Fruit fly (Drosophila melanogaster) whole organism, embryonic: ENCODE results near the gene CG34039.
A peak's percentile ranks its signal among the peaks of the same experiment; 100 is the strongest.

Experiments
- Abd-B ChIP-seq: fragments of 200-800 bp; sonication (Bioruptor generic); optimal IDR thresholded peaks from 2 replicates; lab custom pipeline; 2018; ENCODE audit warnings: missing biosample characterization, mild to moderate bottlenecking, missing genetic modification characterization, moderate library complexity
- Adf1 ChIP-seq: fragments of 200-800 bp; sonication (Bioruptor generic); IDR thresholded peaks from 2 replicates; pipeline ENCODE4 v1.3.6; 2022; ENCODE audit warnings: missing biosample characterization, missing genetic modification characterization
- BEAF-32 ChIP-seq: fragments of 200-800 bp; sonication (Bioruptor generic); optimal IDR thresholded peaks from 3 replicates; lab custom pipeline; 2017; ENCODE audit warnings: missing biosample characterization, missing genetic modification characterization, mild to moderate bottlenecking, moderate library complexity, missing genetic modification reagents
- Bteb2 ChIP-seq: fragments of 200-800 bp; sonication (Bioruptor generic); optimal IDR thresholded peaks from 2 replicates; lab custom pipeline; 2016; ENCODE audit warnings: missing biosample characterization, missing genetic modification characterization
- CG1024 ChIP-seq: fragments of 200-800 bp; sonication (Bioruptor generic); IDR thresholded peaks from 2 replicates; pipeline ENCODE4 v1.3.6; 2022; ENCODE audit warnings: missing biosample characterization, missing genetic modification characterization
- CG10565 ChIP-seq: fragments of 200-800 bp; sonication (Bioruptor generic); optimal IDR thresholded peaks from 3 replicates; lab custom pipeline; 2016; ENCODE audit warnings: missing biosample characterization, mild to moderate bottlenecking, missing genetic modification characterization
- CG11247 ChIP-seq: fragments of 200-800 bp; sonication (Bioruptor generic); IDR thresholded peaks from 2 replicates; pipeline ENCODE4 v1.3.6; 2022; ENCODE audit warnings: missing biosample characterization, missing genetic modification characterization
- CG12104 ChIP-seq: fragments of 200-800 bp; sonication (Bioruptor generic); optimal IDR thresholded peaks from 3 replicates; lab custom pipeline; 2016; ENCODE audit warnings: missing biosample characterization, missing genetic modification characterization
- CG12391 ChIP-seq: fragments of 200-800 bp; sonication (Bioruptor generic); optimal IDR thresholded peaks from 3 replicates; lab custom pipeline; 2018; ENCODE audit warnings: missing biosample characterization, mild to moderate bottlenecking, missing genetic modification characterization, moderate library complexity
- CG12769 ChIP-seq: fragments of 200-800 bp; sonication (Bioruptor generic); optimal IDR thresholded peaks from 2 replicates; lab custom pipeline; 2019; ENCODE audit warnings: missing biosample characterization, mild to moderate bottlenecking, missing genetic modification characterization, moderate library complexity
- CG14014 ChIP-seq: fragments of 200-800 bp; sonication (Bioruptor generic); IDR thresholded peaks from 2 replicates; pipeline ENCODE4 v1.3.6; 2022; ENCODE audit warnings: missing biosample characterization, missing genetic modification characterization
- CG14441 ChIP-seq: fragments of 200-800 bp; sonication (Bioruptor generic); IDR thresholded peaks from 2 replicates; pipeline ENCODE4 v1.3.6; 2022; ENCODE audit warnings: missing biosample characterization, missing genetic modification characterization
- CG14710 ChIP-seq: fragments of 200-800 bp; sonication (Bioruptor generic); optimal IDR thresholded peaks from 3 replicates; lab custom pipeline; 2019; ENCODE audit warnings: missing biosample characterization, mild to moderate bottlenecking, missing genetic modification characterization, moderate library complexity
- CG14860 ChIP-seq: fragments of 200-800 bp; sonication (Bioruptor generic); IDR thresholded peaks from 3 replicates; pipeline ENCODE4 v1.3.6; 2022; ENCODE audit warnings: missing biosample characterization, missing genetic modification characterization; ENCODE audit not compliant: partially characterized antibody
- CG15601 ChIP-seq: fragments of 200-800 bp; sonication (Bioruptor generic); optimal IDR thresholded peaks from 3 replicates; lab custom pipeline; 2019; ENCODE audit warnings: missing biosample characterization, mild to moderate bottlenecking, missing genetic modification characterization, moderate library complexity
- CG17361 ChIP-seq: fragments of 200-800 bp; sonication (Bioruptor generic); IDR thresholded peaks from 3 replicates; pipeline ENCODE4 v1.3.6; 2022; ENCODE audit warnings: missing biosample characterization, missing genetic modification characterization
- CG2889 ChIP-seq: fragments of 200-800 bp; sonication (Bioruptor generic); IDR thresholded peaks from 3 replicates; pipeline ENCODE4 v1.3.6; 2022; ENCODE audit warnings: missing biosample characterization, missing genetic modification characterization
- CG33213 ChIP-seq: fragments of 200-800 bp; sonication (Bioruptor generic); optimal IDR thresholded peaks from 3 replicates; lab custom pipeline; 2016; ENCODE audit warnings: missing biosample characterization, missing genetic modification characterization
- CG3838 ChIP-seq: fragments of 200-800 bp; sonication (Bioruptor generic); optimal IDR thresholded peaks from 3 replicates; lab custom pipeline; 2016; ENCODE audit warnings: missing biosample characterization, missing genetic modification characterization
- CG4854 ChIP-seq: fragments of 200-800 bp; sonication (Bioruptor generic); optimal IDR thresholded peaks from 2 replicates; lab custom pipeline; 2016; ENCODE audit warnings: missing biosample characterization, missing genetic modification characterization, inconsistent platforms
- CG7786 ChIP-seq: fragments of 200-800 bp; sonication (Bioruptor generic); optimal IDR thresholded peaks from 2 replicates; lab custom pipeline; 2016; ENCODE audit warnings: missing biosample characterization, missing genetic modification characterization
- CG8478 ChIP-seq: fragments of >200 bp; optimal IDR thresholded peaks from 2 replicates; lab custom pipeline; 2018
- CG8944 ChIP-seq: fragments of 200-800 bp; sonication (Bioruptor generic); optimal IDR thresholded peaks from 3 replicates; lab custom pipeline; 2016; ENCODE audit warnings: missing biosample characterization, missing genetic modification characterization
- CG9727 ChIP-seq: fragments of 200-800 bp; sonication (Bioruptor generic); optimal IDR thresholded peaks from 3 replicates; lab custom pipeline; 2017; ENCODE audit warnings: missing biosample characterization, mild to moderate bottlenecking, missing genetic modification characterization
- Dfd ChIP-seq, 2 experiments: fragments of >200 bp; optimal IDR thresholded peaks; 2 replicates each; lab custom pipeline; 2017; ENCODE audit warnings: missing biosample characterization in 2 of 2, missing genetic modification characterization in 2 of 2
- Dip3 ChIP-seq: fragments of 200-800 bp; sonication (Bioruptor generic); optimal IDR thresholded peaks from 3 replicates; lab custom pipeline; 2016; ENCODE audit warnings: missing biosample characterization, missing genetic modification characterization
- E2f2 ChIP-seq: fragments of 200-800 bp; sonication (Bioruptor generic); IDR thresholded peaks from 2 replicates; pipeline ENCODE4 v1.3.6; 2022; ENCODE audit warnings: missing biosample characterization, missing genetic modification characterization
- Hey ChIP-seq: fragments of 200-800 bp; sonication (Bioruptor generic); optimal IDR thresholded peaks from 3 replicates; lab custom pipeline; 2018; ENCODE audit warnings: missing biosample characterization, mild to moderate bottlenecking, missing genetic modification characterization
- Max ChIP-seq: fragments of 200-800 bp; sonication (Bioruptor generic); optimal IDR thresholded peaks from 2 replicates; lab custom pipeline; 2016; ENCODE audit warnings: missing biosample characterization, mild to moderate bottlenecking, missing genetic modification characterization
- Pdp1 ChIP-seq, 2 experiments: fragments of 200-800 bp; sonication (Bioruptor generic); optimal IDR thresholded peaks; 3 replicates each; lab custom pipeline; 2016; ENCODE audit warnings: missing biosample characterization in 2 of 2, missing genetic modification characterization in 2 of 2, mild to moderate bottlenecking in 1 of 2, moderate library complexity in 1 of 2
- YL-1 ChIP-seq: fragments of 200-800 bp; sonication (Bioruptor generic); optimal IDR thresholded peaks from 3 replicates; lab custom pipeline; 2017; ENCODE audit warnings: missing biosample characterization, mild to moderate bottlenecking, missing genetic modification characterization
- ab ChIP-seq: fragments of 200-800 bp; sonication (Bioruptor generic); optimal IDR thresholded peaks from 2 replicates; lab custom pipeline; 2016; ENCODE audit warnings: missing biosample characterization, missing genetic modification characterization
- bab2 ChIP-seq: fragments of 200-800 bp; sonication (Bioruptor generic); optimal IDR thresholded peaks from 2 replicates; lab custom pipeline; 2016; ENCODE audit warnings: missing biosample characterization, missing genetic modification characterization
- caup ChIP-seq: fragments of 200-800 bp; sonication (Bioruptor generic); optimal IDR thresholded peaks from 3 replicates; lab custom pipeline; 2017; ENCODE audit warnings: missing biosample characterization, mild to moderate bottlenecking, missing genetic modification characterization, moderate library complexity; ENCODE audit not compliant: severe bottlenecking
- cwo ChIP-seq: fragments of 200-800 bp; sonication (Bioruptor generic); optimal IDR thresholded peaks from 3 replicates; lab custom pipeline; 2017; ENCODE audit warnings: missing biosample characterization, missing genetic modification characterization, mild to moderate bottlenecking, moderate library complexity, missing genetic modification reagents
- da ChIP-seq: fragments of 200-800 bp; sonication (Bioruptor generic); optimal IDR thresholded peaks from 2 replicates; lab custom pipeline; 2016; ENCODE audit warnings: missing biosample characterization, missing genetic modification characterization
- fd64A ChIP-seq: fragments of 200-800 bp; sonication (Bioruptor generic); optimal IDR thresholded peaks from 3 replicates; lab custom pipeline; 2018; ENCODE audit warnings: missing biosample characterization, mild to moderate bottlenecking, missing genetic modification characterization
- gce ChIP-seq: fragments of 200-800 bp; sonication (Bioruptor generic); IDR thresholded peaks from 3 replicates; pipeline ENCODE4 v1.3.6; 2022; ENCODE audit warnings: missing biosample characterization, missing genetic modification characterization
- jigr1 ChIP-seq: fragments of 200-800 bp; sonication (Bioruptor generic); IDR thresholded peaks from 3 replicates; pipeline ENCODE4 v1.3.6; 2022; ENCODE audit warnings: missing biosample characterization, missing genetic modification characterization
- klu ChIP-seq: fragments of 200-800 bp; sonication (Bioruptor generic); IDR thresholded peaks from 2 replicates; pipeline ENCODE4 v1.3.6; 2022; ENCODE audit warnings: missing biosample characterization, missing genetic modification characterization
- maf-S ChIP-seq: fragments of 200-800 bp; sonication (Bioruptor generic); optimal IDR thresholded peaks from 2 replicates; lab custom pipeline; 2016; ENCODE audit warnings: missing biosample characterization, missing genetic modification characterization
- odd ChIP-seq: fragments of 200-800 bp; sonication (Bioruptor generic); optimal IDR thresholded peaks from 2 replicates; lab custom pipeline; 2017; ENCODE audit warnings: missing biosample characterization, mild to moderate bottlenecking, missing genetic modification characterization
- pan ChIP-seq, 4 experiments: fragments of >200 bp in 3 of 4; fragments of 200-800 bp in 1 of 4; sonication (Bioruptor generic) in 1 of 4; optimal IDR thresholded peaks in 3 of 4; IDR thresholded peaks in 1 of 4; 2 replicates each; pipeline versions ENCODE4 v1.3.6 to Lab custom; 2017 to 2022; ENCODE audit warnings: missing biosample characterization in 2 of 4, missing genetic modification characterization in 2 of 4, mixed read lengths in 1 of 4
- pb ChIP-seq: fragments of 200-800 bp; sonication (Bioruptor generic); optimal IDR thresholded peaks from 3 replicates; lab custom pipeline; 2016; ENCODE audit warnings: missing biosample characterization, missing genetic modification characterization
- pho ChIP-seq: fragments of 200-800 bp; sonication (Bioruptor generic); optimal IDR thresholded peaks from 2 replicates; lab custom pipeline; 2016; ENCODE audit warnings: missing biosample characterization, missing genetic modification characterization
- sd ChIP-seq: fragments of 200-800 bp; sonication (Bioruptor generic); optimal IDR thresholded peaks from 3 replicates; lab custom pipeline; 2018; ENCODE audit warnings: missing biosample characterization, mild to moderate bottlenecking, missing genetic modification characterization, moderate library complexity
- sim ChIP-seq: fragments of 200-800 bp; sonication (Bioruptor generic); IDR thresholded peaks from 2 replicates; pipeline ENCODE4 v1.3.6; 2022; ENCODE audit warnings: missing biosample characterization, missing genetic modification characterization
- tll ChIP-seq, 2 experiments: fragments of 200-800 bp in 1 of 2; fragments of >200 bp in 1 of 2; sonication (Bioruptor generic) in 1 of 2; optimal IDR thresholded peaks; 2 replicates each; lab custom pipeline; 2017 to 2019; ENCODE audit warnings: missing biosample characterization in 2 of 2, missing genetic modification characterization in 2 of 2, mild to moderate bottlenecking in 1 of 2, moderate library complexity in 1 of 2
- zen ChIP-seq: fragments of 200-800 bp; sonication (Bioruptor generic); optimal IDR thresholded peaks from 3 replicates; lab custom pipeline; 2018; ENCODE audit warnings: missing biosample characterization, mild to moderate bottlenecking, missing genetic modification characterization, moderate library complexity

The CG34039 gene

DNA sequence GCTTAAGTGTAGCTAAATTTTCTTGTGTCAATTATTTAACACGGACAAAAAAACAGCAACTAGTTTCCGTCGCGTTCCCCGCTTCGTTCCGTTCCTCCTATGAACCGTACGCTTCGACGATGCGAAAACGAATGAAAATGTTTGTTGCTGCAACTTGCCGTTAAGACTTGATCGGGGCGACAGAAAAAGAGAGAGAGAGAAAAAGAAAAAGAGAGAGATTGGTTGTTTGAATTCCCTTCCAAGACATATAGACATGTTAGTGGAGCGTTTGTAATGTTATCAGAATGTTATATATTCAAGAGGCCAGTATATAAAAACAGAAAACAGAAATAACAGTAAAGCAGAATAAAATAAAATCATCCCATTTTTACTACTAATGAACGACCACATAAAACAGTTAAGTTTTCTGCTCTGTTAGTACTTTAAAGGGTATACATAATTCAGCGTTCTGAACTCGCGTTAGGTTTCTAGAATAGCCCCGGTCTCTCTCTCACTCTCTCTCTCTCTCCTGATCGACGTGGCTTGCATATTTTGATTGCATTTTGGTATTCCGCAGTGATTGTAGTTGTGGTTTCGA, 8.9 kb upstream of the CG34039 start, which contains the start of gene Gbs-70E (continued):
- TF ChIP-seq CG12769 (tag; lab: Kevin White, UChicago) (peak; percentile 79), CG7786 (GFP tag; lab: Kevin White, UChicago) (peak; percentile 90), CG4854 (GFP tag; lab: Kevin White, UChicago) (peak; percentile 77), CG14441 (GFP tag; lab: Robert Waterston, UW) (peak; percentile 92), zen (tag; lab: Kevin White, UChicago) (peak; percentile 88), YL-1 (GFP tag; lab: Kevin White, UChicago) (peak; percentile 77), E2f2 (GFP tag; lab: Robert Waterston, UW) (peak; percentile 77), fd64A (GFP tag; lab: Kevin White, UChicago) (peak; percentile 61), pb (GFP tag; lab: Kevin White, UChicago) (peak; percentile 92), ab (GFP tag; lab: Kevin White, UChicago) (peak; percentile 45), jigr1 (peak; percentile 84; the same call in 2 of the 3 replicates), CG17361 (GFP tag; lab: Robert Waterston, UW) (peak; percentile 92), Pdp1 (GFP tag; optimal IDR thresholded peaks at IDR 0.05; lab: Kevin White, UChicago) (peak; percentile 92 to 93), CG8944 (GFP tag; lab: Kevin White, UChicago) (peak; percentile 83), CG15601 (tag; lab: Kevin White, UChicago) (peak; percentile 90), da (GFP tag; lab: Kevin White, UChicago) (peak; percentile 85), sim (GFP tag; lab: Robert Waterston, UW) (peak; percentile 90), gce (GFP tag; lab: Robert Waterston, UW) (0 out of 3 replicates have a peak, but pooled peaks have one; percentile 69), CG1024 (GFP tag; lab: Robert Waterston, UW) (peak; percentile 58), pan (optimal IDR thresholded peaks at IDR 0.05; lab: Kevin White, UChicago) (no peak), pan (GFP tag; optimal IDR thresholded peaks at IDR 0.05 in 1 of 2, IDR thresholded peaks at IDR 0.05 in 1 of 2) (peak in 1 of 2 experiments; percentile 93), Adf1 (GFP tag; lab: Robert Waterston, UW) (peak; percentile 66), cwo (GFP tag; lab: Kevin White, UChicago) (peak; percentile 88), Dfd (GFP tag; optimal IDR thresholded peaks at IDR 0.05; lab: Kevin White, UChicago) (no peak), odd (GFP tag; lab: Kevin White, UChicago) (peak; percentile 93), CG10565 (GFP tag; lab: Kevin White, UChicago) (peak; percentile 64), CG11247 (peak; percentile 82), CG12391 (tag; lab: Kevin White, UChicago) (peak; percentile 96), CG14710 (tag; lab: Kevin White, UChicago) (peak; percentile 90), CG33213 (GFP tag; lab: Kevin White, UChicago) (peak; percentile 79), tll (GFP tag; optimal IDR thresholded peaks at IDR 0.05; lab: Kevin White, UChicago) (peak in 1 of 2 experiments; percentile 31), klu (GFP tag; lab: Robert Waterston, UW) (peak; percentile 88; the same call in 1 of the 2 replicates), caup (GFP tag; lab: Kevin White, UChicago) (peak; percentile 87), pho (GFP tag; lab: Kevin White, UChicago) (peak; percentile 92), maf-S (GFP tag; lab: Kevin White, UChicago) (peak; percentile 88), CG2889 (GFP tag; lab: Robert Waterston, UW) (peak; percentile 79; the same call in 1 of the 3 replicates), CG3838 (GFP tag; lab: Kevin White, UChicago) (peak; percentile 48), sd (tag; lab: Kevin White, UChicago) (peak; percentile 85), CG8478 (lab: Kevin White, UChicago) (no peak), Bteb2 (peak; percentile 88), BEAF-32 (GFP tag; lab: Kevin White, UChicago) (no peak), CG14014 (GFP tag; lab: Robert Waterston, UW) (peak; percentile 90), Abd-B (GFP tag; lab: Kevin White, UChicago) (peak; percentile 86), CG9727 (GFP tag; lab: Kevin White, UChicago) (peak; percentile 92), CG14860 (GFP tag; lab: Robert Waterston, UW) (no peak), CG12104 (GFP tag; lab: Kevin White, UChicago) (peak; percentile 89), Dip3 (peak; percentile 79), Max (GFP tag; lab: Kevin White, UChicago) (peak; percentile 82), Hey (tag; lab: Kevin White, UChicago) (peak; percentile 71), bab2 (GFP tag; lab: Kevin White, UChicago) (peak; percentile 93)
